Comparison of ENCODE assay signal across 5 fruit fly cellular contexts in the genomic region with DNA sequence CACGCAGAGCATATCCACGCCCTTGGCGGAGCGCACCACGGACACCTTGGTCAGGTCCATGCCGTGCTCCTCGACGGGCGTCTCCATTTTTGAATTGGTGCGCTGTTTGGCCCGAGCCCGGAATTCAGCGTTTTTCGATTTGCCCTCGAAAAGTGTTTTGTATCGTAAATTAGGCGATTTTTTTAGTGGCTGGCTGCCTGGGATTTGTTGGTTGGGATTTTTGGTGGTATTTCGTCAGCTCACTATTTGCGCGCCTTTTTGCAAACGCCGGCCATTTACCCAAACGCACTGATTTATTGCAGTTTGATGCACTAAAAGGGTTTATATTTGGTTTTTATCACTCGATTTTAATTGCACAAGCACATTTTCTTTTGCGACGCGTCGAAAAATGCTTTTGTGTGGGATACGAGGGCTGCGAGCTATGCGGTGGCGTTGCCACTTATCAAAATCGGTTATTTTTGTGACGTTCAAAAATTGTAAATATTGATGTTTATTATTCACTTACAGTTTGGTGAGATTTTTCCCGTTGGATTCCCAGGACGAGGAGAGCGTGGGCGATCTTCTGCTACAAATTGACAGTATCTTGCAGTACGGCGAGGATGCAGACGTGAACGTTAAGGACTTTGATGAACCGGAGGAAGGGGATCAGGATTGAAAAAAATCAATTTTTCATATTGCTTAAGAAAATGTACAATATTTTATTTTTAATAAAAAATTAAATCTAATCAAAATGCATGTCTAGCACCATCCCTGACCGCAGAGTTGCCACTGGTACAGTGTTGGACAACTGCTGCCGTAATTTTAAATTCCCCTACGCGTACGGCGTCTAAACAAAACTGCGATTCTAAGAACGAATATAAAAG.
TF ChIP-seq lines count a peak whose summit lies in the region.

A gene (minus strand): TSS at position 425 of the 863 bp plus-strand sequence.
A gene (plus strand): TSS at position 824 of the 863 bp plus-strand sequence.

- peak; percentile 2 for TF ChIP-seq CTCF in whole organism, embryonic (GFP tag; optimal IDR thresholded peaks at IDR 0.05; lab: Kevin White, UChicago)

TF ChIP-seq in whole organism, adult, 20 proteins besides CTCF, POLR2A, EP300 and RAD21 (continues in another document):
- TF ChIP-seq cic (GFP tag; optimal IDR thresholded peaks at IDR 0.05; lab: Kevin White, UChicago): no peak
- peak; percentile 22 for TF ChIP-seq CG33017 (tag; optimal IDR thresholded peaks at IDR 0.05; lab: Kevin White, UChicago)
- peak; percentile 10 for TF ChIP-seq Crg-1 (GFP tag; optimal IDR thresholded peaks at IDR 0.05; lab: Kevin White, UChicago)
- TF ChIP-seq CG7101 (tag; optimal IDR thresholded peaks at IDR 0.05; lab: Kevin White, UChicago): peak; percentile 46
- no peak for TF ChIP-seq kay (GFP tag; lab: Kevin White, UChicago; ENCODE audit: borderline replicate concordance)
- peak; percentile 39 for TF ChIP-seq bab1 (GFP tag; optimal IDR thresholded peaks at IDR 0.05; lab: Kevin White, UChicago)
- no peak for TF ChIP-seq cnc (optimal IDR thresholded peaks at IDR 0.05; lab: Kevin White, UChicago)
- peak; percentile 85 for TF ChIP-seq toe (GFP tag; optimal IDR thresholded peaks at IDR 0.05; lab: Kevin White, UChicago)
- peak; percentile 55 for TF ChIP-seq tj (GFP tag; optimal IDR thresholded peaks at IDR 0.05; lab: Kevin White, UChicago)
- TF ChIP-seq CG5204 (GFP tag; optimal IDR thresholded peaks at IDR 0.05; lab: Kevin White, UChicago): peak; percentile 77
- TF ChIP-seq CG11617 (GFP tag; optimal IDR thresholded peaks at IDR 0.05; lab: Kevin White, UChicago): peak; percentile 77
- TF ChIP-seq Hr96 (GFP tag; optimal IDR thresholded peaks at IDR 0.05; lab: Kevin White, UChicago): peak; percentile 71
- peak; percentile 51 for TF ChIP-seq CG1620 (GFP tag; optimal IDR thresholded peaks at IDR 0.05; lab: Kevin White, UChicago)
- TF ChIP-seq Mnt (GFP tag; optimal IDR thresholded peaks at IDR 0.05; lab: Kevin White, UChicago): peak; percentile 38
- TF ChIP-seq pad (GFP tag; optimal IDR thresholded peaks at IDR 0.05; lab: Kevin White, UChicago): peak; percentile 68
- peak; percentile 71 for TF ChIP-seq CG12768 (GFP tag; optimal IDR thresholded peaks at IDR 0.05; lab: Kevin White, UChicago)

TF ChIP-seq in whole organism, embryonic, 481 proteins besides CTCF, POLR2A, EP300 and RAD21 (continues in another document):
- TF ChIP-seq sd (tag; optimal IDR thresholded peaks at IDR 0.05; lab: Kevin White, UChicago): peak; percentile 10
- no peak for TF ChIP-seq CG43689 (GFP tag; IDR thresholded peaks at IDR 0.05; lab: Robert Waterston, UW)
- TF ChIP-seq CG10654 (GFP tag; optimal IDR thresholded peaks at IDR 0.05; lab: Kevin White, UChicago): peak; percentile 54
- no peak for TF ChIP-seq CG3838 (GFP tag; optimal IDR thresholded peaks at IDR 0.05; lab: Kevin White, UChicago)
- peak; percentile 70; the same call in 1 of the 2 replicates for TF ChIP-seq sob (GFP tag; IDR thresholded peaks at IDR 0.05; lab: Robert Waterston, UW)
- TF ChIP-seq Usf (GFP tag; optimal IDR thresholded peaks at IDR 0.05; lab: Kevin White, UChicago): peak; percentile 64
- TF ChIP-seq Stat92E (GFP tag; optimal IDR thresholded peaks at IDR 0.05; lab: Kevin White, UChicago): no peak
- no peak for TF ChIP-seq NC2β (GFP tag; optimal IDR thresholded peaks at IDR 0.05; lab: Kevin White, UChicago)
- TF ChIP-seq emc (GFP tag; optimal IDR thresholded peaks at IDR 0.05; lab: Kevin White, UChicago): no peak
- TF ChIP-seq Oaz (GFP tag; IDR thresholded peaks at IDR 0.05; lab: Robert Waterston, UW): no peak
- TF ChIP-seq Dp (GFP tag; optimal IDR thresholded peaks at IDR 0.05; lab: Kevin White, UChicago): peak; percentile 63
- TF ChIP-seq CG4404 (GFP tag; IDR thresholded peaks at IDR 0.05; lab: Robert Waterston, UW): peak; percentile 62; the same call in 1 of the 2 replicates
- peak; percentile 75 for TF ChIP-seq phol (tag; optimal IDR thresholded peaks at IDR 0.05; lab: Kevin White, UChicago)
- peak; percentile 41 for TF ChIP-seq CG6272 (GFP tag; IDR thresholded peaks at IDR 0.05; lab: Robert Waterston, UW)
- TF ChIP-seq yki (optimal IDR thresholded peaks at IDR 0.05; lab: Kevin White, UChicago): no peak
- peak; percentile 43; the same call in 1 of the 3 replicates for TF ChIP-seq ken (GFP tag; IDR thresholded peaks at IDR 0.05; lab: Robert Waterston, UW)

TF ChIP-seq in whole organism, prepupa, 60 proteins besides CTCF, POLR2A, EP300 and RAD21 (continues in another document):
- TF ChIP-seq CG4318 (GFP tag; optimal IDR thresholded peaks at IDR 0.05; lab: Kevin White, UChicago) (no peak), Eip78C (GFP tag; lab: Kevin White, UChicago) (peak; percentile 80), Sox102F (GFP tag; optimal IDR thresholded peaks at IDR 0.05; lab: Kevin White, UChicago) (no peak), Sox15 (GFP tag; optimal IDR thresholded peaks at IDR 0.05; lab: Kevin White, UChicago) (peak; percentile 79), CG8119 (GFP tag; IDR thresholded peaks at IDR 0.05; lab: Robert Waterston, UW) (peak; percentile 54; the same call in 1 of the 3 replicates), Hr4 (GFP tag; optimal IDR thresholded peaks at IDR 0.05; lab: Kevin White, UChicago) (no peak), CG11294 (GFP tag; IDR thresholded peaks at IDR 0.05; lab: Robert Waterston, UW) (peak; percentile 61; the same call in 1 of the 2 replicates), CG32006 (GFP tag; optimal IDR thresholded peaks at IDR 0.05; lab: Kevin White, UChicago) (peak; percentile 77), CG11762 (GFP tag; optimal IDR thresholded peaks at IDR 0.05; lab: Kevin White, UChicago; ENCODE audit: insufficient read depth) (peak; percentile 14), CG1621 (tag; optimal IDR thresholded peaks at IDR 0.05; lab: Kevin White, UChicago) (peak; percentile 20), CG15336 (GFP tag; IDR thresholded peaks at IDR 0.05; lab: Robert Waterston, UW) (0 out of 2 replicates have a peak, but pooled peaks have one; percentile 25), fd59A (GFP tag; optimal IDR thresholded peaks at IDR 0.05; lab: Kevin White, UChicago) (peak; percentile 53), dac (GFP tag; optimal IDR thresholded peaks at IDR 0.05; lab: Kevin White, UChicago) (peak; percentile 41), CG10669 (GFP tag; optimal IDR thresholded peaks at IDR 0.05; lab: Kevin White, UChicago) (no peak), Eip75B (GFP tag; optimal IDR thresholded peaks at IDR 0.05; lab: Kevin White, UChicago) (no peak), eg (GFP tag; IDR thresholded peaks at IDR 0.05; lab: Robert Waterston, UW) (peak; percentile 71; the same call in 2 of the 3 replicates)

TF ChIP-seq in whole organism, pupa, 21 proteins besides CTCF, POLR2A, EP300 and RAD21 (continues in another document):
- TF ChIP-seq CG9948 (tag; optimal IDR thresholded peaks at IDR 0.05; lab: Kevin White, UChicago): peak; percentile 39
- TF ChIP-seq CG4496 (GFP tag; IDR thresholded peaks at IDR 0.05; lab: Robert Waterston, UW): peak; percentile 64; the same call in 2 of the 3 replicates
- TF ChIP-seq CG10348 (GFP tag; IDR thresholded peaks at IDR 0.05; lab: Robert Waterston, UW): no peak
- no peak for TF ChIP-seq D1 (tag; optimal IDR thresholded peaks at IDR 0.05; lab: Kevin White, UChicago)
- TF ChIP-seq CG8301 (tag; optimal IDR thresholded peaks at IDR 0.05; lab: Kevin White, UChicago): no peak
- peak; percentile 62 for TF ChIP-seq Snoo (tag; optimal IDR thresholded peaks at IDR 0.05; lab: Kevin White, UChicago)
- no peak for TF ChIP-seq CG13204 (GFP tag; optimal IDR thresholded peaks at IDR 0.05; lab: Kevin White, UChicago)
- TF ChIP-seq CG34367 (tag; optimal IDR thresholded peaks at IDR 0.05; lab: Kevin White, UChicago): peak; percentile 51
- TF ChIP-seq gl (tag; optimal IDR thresholded peaks at IDR 0.05; lab: Kevin White, UChicago): no peak
- TF ChIP-seq CG15710 (tag; optimal IDR thresholded peaks at IDR 0.05; lab: Kevin White, UChicago): peak; percentile 62
- no peak; the same call in 1 of the 2 replicates for TF ChIP-seq CG32121 (GFP tag; IDR thresholded peaks at IDR 0.05; lab: Robert Waterston, UW)
- peak; percentile 43; the same call in 1 of the 2 replicates for TF ChIP-seq rn (GFP tag; IDR thresholded peaks at IDR 0.05; lab: Robert Waterston, UW)
- no peak for TF ChIP-seq Pif1A (GFP tag; optimal IDR thresholded peaks at IDR 0.05; lab: Kevin White, UChicago)
- TF ChIP-seq CG12605 (GFP tag; IDR thresholded peaks at IDR 0.05; lab: Robert Waterston, UW): 0 out of 2 replicates have a peak, but pooled peaks have one; percentile 8
- TF ChIP-seq EcR (GFP tag; optimal IDR thresholded peaks at IDR 0.05; lab: Kevin White, UChicago): no peak
- TF ChIP-seq CG8159 (tag; optimal IDR thresholded peaks at IDR 0.05; lab: Kevin White, UChicago): no peak
- no peak for TF ChIP-seq Pif1B (GFP tag; optimal IDR thresholded peaks at IDR 0.05; lab: Kevin White, UChicago)

TF ChIP-seq in whole organism, wandering third instar larva, 38 proteins besides CTCF, POLR2A, EP300 and RAD21 (continues in another document):
- TF ChIP-seq Rel (GFP tag; optimal IDR thresholded peaks at IDR 0.05; lab: Kevin White, UChicago) (no peak), Rel (tag; optimal IDR thresholded peaks at IDR 0.05; lab: Kevin White, UChicago) (peak; percentile 13), br (GFP tag; optimal IDR thresholded peaks at IDR 0.05; lab: Kevin White, UChicago) (no peak), dsf (GFP tag; optimal IDR thresholded peaks at IDR 0.05; lab: Kevin White, UChicago; ENCODE audit: borderline replicate concordance) (peak; percentile 33), Hr83 (GFP tag; optimal IDR thresholded peaks at IDR 0.05; lab: Kevin White, UChicago; ENCODE audit: poor library complexity, severe bottlenecking) (peak; percentile 23), sv (GFP tag; optimal IDR thresholded peaks at IDR 0.05; lab: Kevin White, UChicago) (no peak), Vsx2 (GFP tag; optimal IDR thresholded peaks at IDR 0.05; lab: Kevin White, UChicago; ENCODE audit: partially characterized antibody) (no peak), dmrt93B (GFP tag; optimal IDR thresholded peaks at IDR 0.05; lab: Kevin White, UChicago) (peak; percentile 69), Sp1 (GFP tag; optimal IDR thresholded peaks at IDR 0.05; lab: Kevin White, UChicago) (peak; percentile 51), CrebA (GFP tag; optimal IDR thresholded peaks at IDR 0.05; lab: Kevin White, UChicago; ENCODE audit: borderline replicate concordance) (no peak), Dif (GFP tag; optimal IDR thresholded peaks at IDR 0.05; lab: Kevin White, UChicago; ENCODE audit: partially characterized antibody) (no peak), CG9705 (GFP tag; optimal IDR thresholded peaks at IDR 0.05; lab: Kevin White, UChicago) (peak; percentile 33), Hr78 (GFP tag; optimal IDR thresholded peaks at IDR 0.05; lab: Kevin White, UChicago) (no peak), brk (GFP tag; optimal IDR thresholded peaks at IDR 0.05; lab: Kevin White, UChicago) (no peak), fru (GFP tag; optimal IDR thresholded peaks at IDR 0.05; lab: Kevin White, UChicago) (no peak), pan (optimal IDR thresholded peaks at IDR 0.05; lab: Kevin White, UChicago) (no peak), GATAd (GFP tag; optimal IDR thresholded peaks at IDR 0.05; lab: Kevin White, UChicago) (peak; percentile 60), Hnf4 (GFP tag; optimal IDR thresholded peaks at IDR 0.05; lab: Kevin White, UChicago) (no peak), dl (GFP tag; optimal IDR thresholded peaks at IDR 0.05; lab: Kevin White, UChicago; ENCODE audit: insufficient read depth in 1 of 2, partially characterized antibody in 2 of 2) (no peak)
